Fruit fly (Drosophila melanogaster): ENCODE data around the gene Best2.
A peak's percentile ranks its signal among the peaks of the same experiment; 100 is the strongest.

DNA sequence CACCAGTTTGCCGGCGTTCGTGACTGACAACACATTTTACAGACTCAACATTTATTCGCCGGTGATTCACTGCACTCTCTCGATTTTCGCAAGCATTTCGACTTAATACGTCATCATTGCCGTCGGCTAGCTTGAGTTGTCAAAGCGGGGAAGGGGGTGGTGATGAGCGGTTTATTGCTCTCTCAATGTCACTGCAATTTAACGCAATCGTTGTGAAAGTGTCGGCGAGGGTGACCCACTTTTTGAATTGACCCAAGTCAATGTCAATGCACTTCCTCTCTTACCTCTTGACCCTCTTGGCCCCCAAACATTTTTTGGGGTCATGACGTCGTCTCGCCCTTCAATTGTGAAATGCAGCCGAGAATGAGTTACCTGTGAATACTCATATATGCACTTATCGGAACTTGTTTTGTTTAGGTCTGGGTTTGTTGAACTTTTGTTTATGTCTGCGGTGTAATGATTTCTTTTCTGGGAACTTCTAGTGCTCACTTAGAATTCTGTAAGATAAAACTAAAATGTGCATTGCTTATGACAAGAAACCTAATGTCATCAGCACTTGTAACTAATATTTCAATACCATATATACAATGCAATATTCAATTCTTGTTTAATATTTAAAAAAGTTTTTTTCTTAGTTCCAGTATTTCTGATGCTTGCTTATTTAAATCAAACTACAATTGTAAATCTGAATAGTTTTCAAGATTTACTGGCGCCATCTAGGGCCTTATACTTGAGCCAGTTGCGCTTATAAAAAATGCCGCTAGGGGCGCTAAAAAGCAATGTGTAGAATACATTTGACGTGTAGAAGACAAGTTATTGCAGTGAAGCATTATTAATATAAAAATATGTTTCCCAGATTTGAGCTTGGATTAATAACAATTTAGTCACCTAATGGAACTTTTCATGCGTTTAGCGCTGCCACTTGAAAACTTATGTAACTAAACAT, 7.7 kb upstream of the Best2 start:
- TF ChIP-seq CG7045 (GFP tag; optimal IDR thresholded peaks at IDR 0.05): no peak
- TF ChIP-seq tj (GFP tag; optimal IDR thresholded peaks at IDR 0.05): peak; percentile 32
- TF ChIP-seq cnc (optimal IDR thresholded peaks at IDR 0.05): no peak
- TF ChIP-seq kay (GFP tag; ENCODE audit: borderline replicate concordance): peak; percentile 87
- no peak for TF ChIP-seq Crg-1 (GFP tag; optimal IDR thresholded peaks at IDR 0.05)
- TF ChIP-seq ovo (GFP tag; optimal IDR thresholded peaks at IDR 0.05): no peak
- peak; percentile 29 for TF ChIP-seq CG5204 (GFP tag; optimal IDR thresholded peaks at IDR 0.05)
